Worm (Caenorhabditis elegans) whole organism, L4/young adult: ENCODE measurements around the gene ucp-4.

Experiments used
- W03F9.2 ChIP-seq: fragments of 150-350 bp; optimal IDR thresholded peaks from 2 replicates; lab custom pipeline; 2014; ENCODE audit warnings: missing biosample characterization, missing genetic modification characterization
- dao-5 ChIP-seq: sonication (generic microtip); optimal IDR thresholded peaks from 2 replicates; lab custom pipeline; 2016; ENCODE audit warnings: missing genotype, missing genetic modification characterization, moderate library complexity, missing compliant biosample characterization
- him-1 ChIP-seq: sonication (generic microtip); optimal IDR thresholded peaks from 2 replicates; lab custom pipeline; 2016; ENCODE audit warnings: missing genotype, missing genetic modification reagents, missing genetic modification characterization, missing compliant biosample characterization

DNA sequence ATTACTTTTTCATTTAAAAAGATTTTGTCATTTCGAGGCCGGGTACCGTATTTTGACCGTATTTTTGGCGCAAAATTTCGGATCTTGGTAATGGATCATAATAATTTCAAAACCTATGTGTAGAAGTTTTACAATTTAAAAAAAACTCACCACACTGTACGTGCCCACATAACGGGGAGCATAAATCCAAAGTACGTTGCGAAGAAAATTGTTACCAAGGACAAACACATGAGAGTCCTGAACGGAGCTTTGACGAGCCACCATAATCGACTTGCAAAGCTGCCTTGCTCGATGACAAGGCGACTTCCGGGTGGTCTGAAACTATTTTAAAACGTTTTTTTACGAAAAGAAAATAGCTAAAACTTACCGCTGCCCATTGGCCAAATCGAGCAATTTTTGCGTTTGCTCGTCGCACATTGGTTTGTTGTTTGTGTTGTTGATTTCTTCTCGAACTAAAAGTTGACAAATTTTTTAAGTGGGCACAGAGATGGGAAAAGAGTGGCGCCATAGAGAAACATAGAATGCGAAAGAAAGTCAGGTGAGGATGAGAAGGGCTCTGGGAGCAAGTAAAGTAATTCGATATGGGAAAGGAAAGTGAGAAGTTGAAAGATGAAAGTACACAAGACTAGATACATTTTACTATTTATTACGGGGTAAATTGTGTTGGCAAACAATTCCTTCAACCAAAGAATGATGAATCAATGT lies 1.3 kb upstream of the ucp-4 start:
- TF ChIP-seq him-1 (tag; lab: Kevin White, UChicago) (no peak), W03F9.2 (tag; lab: Kevin White, UChicago) (no peak), dao-5 (tag; lab: Kevin White, UChicago) (no peak)
